Fruit fly (Drosophila melanogaster) whole organism, embryonic: ENCODE measurements around the gene Cyp4d21.

Source experiments
- Abd-B ChIP-seq: fragments of 200-800 bp; sonication (Bioruptor generic); optimal IDR thresholded peaks from 2 replicates; lab custom pipeline; 2018; ENCODE audit warnings: missing biosample characterization, mild to moderate bottlenecking, missing genetic modification characterization, moderate library complexity
- Atf-2 ChIP-seq: fragments of 200-800 bp; sonication (Bioruptor generic); optimal IDR thresholded peaks from 2 replicates; lab custom pipeline; 2016; ENCODE audit warnings: missing biosample characterization, missing genetic modification characterization
- CG1024 ChIP-seq: fragments of 200-800 bp; sonication (Bioruptor generic); IDR thresholded peaks from 2 replicates; pipeline ENCODE4 v1.3.6; 2022; ENCODE audit warnings: missing biosample characterization, missing genetic modification characterization
- CG10959 ChIP-seq: fragments of 200-800 bp; sonication (Bioruptor generic); IDR thresholded peaks from 2 replicates; pipeline ENCODE4 v1.3.6; 2022; ENCODE audit warnings: missing biosample characterization, missing genetic modification characterization
- CG12391 ChIP-seq: fragments of 200-800 bp; sonication (Bioruptor generic); optimal IDR thresholded peaks from 3 replicates; lab custom pipeline; 2018; ENCODE audit warnings: missing biosample characterization, mild to moderate bottlenecking, missing genetic modification characterization, moderate library complexity
- CG14667 ChIP-seq: fragments of 200-800 bp; sonication (Bioruptor generic); IDR thresholded peaks from 2 replicates; pipeline ENCODE4 v1.3.6; 2022; ENCODE audit warnings: missing biosample characterization, missing genetic modification characterization
- CG15696 ChIP-seq: fragments of 200-800 bp; sonication (Bioruptor generic); optimal IDR thresholded peaks from 2 replicates; lab custom pipeline; 2019; ENCODE audit warnings: missing biosample characterization, mild to moderate bottlenecking, missing genetic modification characterization, moderate library complexity
- CG17361 ChIP-seq: fragments of 200-800 bp; sonication (Bioruptor generic); IDR thresholded peaks from 3 replicates; pipeline ENCODE4 v1.3.6; 2022; ENCODE audit warnings: missing biosample characterization, missing genetic modification characterization
- CG2199 ChIP-seq: fragments of 200-800 bp; sonication (Bioruptor generic); IDR thresholded peaks from 3 replicates; pipeline ENCODE4 v1.3.6; 2022; ENCODE audit warnings: missing biosample characterization, missing genetic modification characterization
- CG2678 ChIP-seq: fragments of 200-800 bp; sonication (Bioruptor generic); optimal IDR thresholded peaks from 3 replicates; lab custom pipeline; 2019; ENCODE audit warnings: missing biosample characterization, mild to moderate bottlenecking, missing genetic modification characterization, moderate library complexity
- CG33213 ChIP-seq: fragments of 200-800 bp; sonication (Bioruptor generic); optimal IDR thresholded peaks from 3 replicates; lab custom pipeline; 2016; ENCODE audit warnings: missing biosample characterization, missing genetic modification characterization
- CG4328 ChIP-seq: fragments of 200-800 bp; sonication (Bioruptor generic); optimal IDR thresholded peaks from 3 replicates; lab custom pipeline; 2017; ENCODE audit warnings: missing biosample characterization, missing genetic modification reagents, missing genetic modification characterization
- CG4707 ChIP-seq: fragments of 200-800 bp; sonication (Bioruptor generic); optimal IDR thresholded peaks from 2 replicates; lab custom pipeline; 2018; ENCODE audit warnings: missing biosample characterization, mild to moderate bottlenecking, missing genetic modification characterization, moderate library complexity
- CG4854 ChIP-seq: fragments of 200-800 bp; sonication (Bioruptor generic); optimal IDR thresholded peaks from 2 replicates; lab custom pipeline; 2016; ENCODE audit warnings: missing biosample characterization, missing genetic modification characterization, inconsistent platforms
- CG5953 ChIP-seq: fragments of 200-800 bp; sonication (Bioruptor generic); IDR thresholded peaks from 2 replicates; pipeline ENCODE4 v1.3.6; 2022; ENCODE audit warnings: missing biosample characterization, missing genetic modification characterization
- CG6689 ChIP-seq: fragments of 200-800 bp; sonication (Bioruptor generic); IDR thresholded peaks from 2 replicates; pipeline ENCODE4 v1.3.6; 2022; ENCODE audit warnings: missing biosample characterization, missing genetic modification characterization
- CG7556 ChIP-seq: fragments of 200-800 bp; sonication (Bioruptor generic); optimal IDR thresholded peaks from 2 replicates; lab custom pipeline; 2017; ENCODE audit warnings: missing biosample characterization, mild to moderate bottlenecking, missing genetic modification characterization
- CG7745 ChIP-seq: fragments of 200-800 bp; sonication (Bioruptor generic); optimal IDR thresholded peaks from 2 replicates; lab custom pipeline; 2018; ENCODE audit warnings: missing biosample characterization, mild to moderate bottlenecking, missing genetic modification characterization, moderate library complexity
- CG7786 ChIP-seq: fragments of 200-800 bp; sonication (Bioruptor generic); optimal IDR thresholded peaks from 2 replicates; lab custom pipeline; 2016; ENCODE audit warnings: missing biosample characterization, missing genetic modification characterization
- CG9437 ChIP-seq: fragments of 200-800 bp; sonication (Bioruptor generic); optimal IDR thresholded peaks from 2 replicates; lab custom pipeline; 2018; ENCODE audit warnings: missing biosample characterization, mild to moderate bottlenecking, missing genetic modification characterization
- Chrac-16 ChIP-seq: fragments of 200-800 bp; sonication (Bioruptor generic); optimal IDR thresholded peaks from 3 replicates; lab custom pipeline; 2016; ENCODE audit warnings: missing biosample characterization, missing genetic modification characterization
- CoRest ChIP-seq: fragments of 200-800 bp; sonication (Bioruptor generic); optimal IDR thresholded peaks from 3 replicates; lab custom pipeline; 2018; ENCODE audit warnings: missing biosample characterization, mild to moderate bottlenecking, missing genetic modification characterization, moderate library complexity
- ERR ChIP-seq: fragments of 200-800 bp; sonication (Bioruptor generic); optimal IDR thresholded peaks from 2 replicates; lab custom pipeline; 2016; ENCODE audit warnings: missing biosample characterization, missing genetic modification characterization
- Gsc ChIP-seq: fragments of 200-800 bp; sonication (Bioruptor generic); IDR thresholded peaks from 2 replicates; pipeline ENCODE4 v1.3.6; 2022; ENCODE audit warnings: missing biosample characterization, missing genetic modification characterization
- H2.0 ChIP-seq: fragments of 200-800 bp; sonication (Bioruptor generic); IDR thresholded peaks from 2 replicates; pipeline ENCODE4 v1.3.6; 2022; ENCODE audit warnings: missing biosample characterization, missing genetic modification characterization
- Hr3 ChIP-seq: fragments of 200-800 bp; sonication (Bioruptor generic); optimal IDR thresholded peaks from 3 replicates; lab custom pipeline; 2016; ENCODE audit warnings: missing biosample characterization, missing genetic modification characterization
- Kr ChIP-seq: fragments of 200-800 bp; sonication (Bioruptor generic); optimal IDR thresholded peaks from 2 replicates; lab custom pipeline; 2017; ENCODE audit warnings: missing biosample characterization, mild to moderate bottlenecking, missing genetic modification characterization
- MESR4 ChIP-seq: fragments of 200-800 bp; sonication (Bioruptor generic); optimal IDR thresholded peaks from 2 replicates; lab custom pipeline; 2018; ENCODE audit warnings: missing biosample characterization, mild to moderate bottlenecking, missing genetic modification characterization, moderate library complexity
- Med ChIP-seq: fragments of 200-800 bp; sonication (Bioruptor generic); peaks from one replicate; lab custom pipeline; 2016; ENCODE audit warnings: missing biosample characterization, missing genetic modification characterization, mild to moderate bottlenecking, inconsistent platforms, moderate library complexity
- Meics ChIP-seq: fragments of 200-800 bp; sonication (Bioruptor generic); optimal IDR thresholded peaks from 2 replicates; lab custom pipeline; 2017; ENCODE audit warnings: missing biosample characterization, mild to moderate bottlenecking, missing genetic modification characterization
- Neu2 ChIP-seq: fragments of 200-800 bp; sonication (Bioruptor generic); optimal IDR thresholded peaks from 3 replicates; lab custom pipeline; 2016; ENCODE audit warnings: missing biosample characterization, missing genetic modification characterization, borderline replicate concordance
- Rx ChIP-seq: fragments of 200-800 bp; sonication (Bioruptor generic); IDR thresholded peaks from 2 replicates; pipeline ENCODE4 v1.3.6; 2022; ENCODE audit warnings: missing biosample characterization, missing genetic modification characterization
- Sox100B ChIP-seq: fragments of 200-800 bp; sonication (Bioruptor generic); optimal IDR thresholded peaks from 3 replicates; lab custom pipeline; 2018; ENCODE audit warnings: missing biosample characterization, mild to moderate bottlenecking, missing genetic modification characterization
- Spps ChIP-seq: fragments of 200-800 bp; sonication (Bioruptor generic); optimal IDR thresholded peaks from 2 replicates; lab custom pipeline; 2018; ENCODE audit warnings: missing biosample characterization, mild to moderate bottlenecking, missing genetic modification characterization
- Sry-δ ChIP-seq: fragments of 200-800 bp; sonication (Bioruptor generic); optimal IDR thresholded peaks from 2 replicates; lab custom pipeline; 2016; ENCODE audit warnings: missing biosample characterization, missing genetic modification characterization
- Taf1 ChIP-seq: fragments of 200-800 bp; sonication (Bioruptor generic); IDR thresholded peaks from 2 replicates; pipeline ENCODE4 v1.3.6; 2022; ENCODE audit warnings: missing biosample characterization, missing genetic modification characterization
- chif ChIP-seq, 2 experiments: fragments of 200-800 bp; sonication (Bioruptor generic); optimal IDR thresholded peaks; 3 replicates each; lab custom pipeline; 2016; ENCODE audit warnings: missing biosample characterization in 2 of 2, missing genetic modification characterization in 2 of 2
- chm ChIP-seq: fragments of 200-800 bp; sonication (Bioruptor generic); IDR thresholded peaks from 2 replicates; pipeline ENCODE4 v1.3.6; 2022; ENCODE audit warnings: missing biosample characterization, missing genetic modification characterization
- kah ChIP-seq: fragments of 200-800 bp; sonication (Bioruptor generic); optimal IDR thresholded peaks from 2 replicates; lab custom pipeline; 2018; ENCODE audit warnings: missing biosample characterization, mild to moderate bottlenecking, missing genetic modification characterization
- lbe ChIP-seq: fragments of 200-800 bp; sonication (Bioruptor generic); optimal IDR thresholded peaks from 2 replicates; lab custom pipeline; 2016; ENCODE audit warnings: missing biosample characterization, mild to moderate bottlenecking, missing genetic modification characterization
- lola ChIP-seq, 3 experiments: fragments of >200 bp in 2 of 3; fragments of 200-800 bp in 1 of 3; sonication (Bioruptor generic) in 1 of 3; optimal IDR thresholded peaks; 2 replicates each; lab custom pipeline; 2017 to 2019; ENCODE audit warnings: missing biosample characterization in 3 of 3, missing genetic modification characterization in 3 of 3, mild to moderate bottlenecking in 1 of 3, moderate library complexity in 1 of 3
- phol ChIP-seq: fragments of 200-800 bp; sonication (Bioruptor generic); optimal IDR thresholded peaks from 3 replicates; lab custom pipeline; 2018; ENCODE audit warnings: missing biosample characterization, mild to moderate bottlenecking, missing genetic modification characterization, moderate library complexity
- prd ChIP-seq, 3 experiments: fragments of >200 bp in 2 of 3; fragments of 200-800 bp in 1 of 3; sonication (Bioruptor generic) in 1 of 3; optimal IDR thresholded peaks in 2 of 3; IDR thresholded peaks in 1 of 3; 2 replicates in 2 of 3; 3 replicates in 1 of 3; pipeline versions ENCODE4 v1.3.6 to Lab custom; 2017 to 2022; ENCODE audit warnings: missing biosample characterization in 1 of 3, missing genetic modification characterization in 1 of 3
- repo ChIP-seq: fragments of 200-800 bp; sonication (Bioruptor generic); optimal IDR thresholded peaks from 2 replicates; lab custom pipeline; 2016; ENCODE audit warnings: missing biosample characterization, missing genetic modification characterization
- rib ChIP-seq: fragments of 200-800 bp; sonication (Bioruptor generic); IDR thresholded peaks from 2 replicates; pipeline ENCODE4 v1.3.6; 2022; ENCODE audit warnings: missing biosample characterization, missing genetic modification characterization
- sob ChIP-seq: fragments of 200-800 bp; sonication (Bioruptor generic); IDR thresholded peaks from 2 replicates; pipeline ENCODE4 v1.3.6; 2022; ENCODE audit warnings: missing biosample characterization, missing genetic modification characterization
- trem ChIP-seq: fragments of 200-800 bp; optimal IDR thresholded peaks from 3 replicates; lab custom pipeline; 2019; ENCODE audit warnings: missing biosample characterization, mild to moderate bottlenecking, missing genetic modification characterization, moderate library complexity
- twi ChIP-seq: fragments of 200-800 bp; optimal IDR thresholded peaks from 2 replicates; lab custom pipeline; 2019; ENCODE audit warnings: missing biosample characterization, mild to moderate bottlenecking, missing genetic modification characterization, moderate library complexity
- zf30C ChIP-seq: fragments of 200-800 bp; sonication (Bioruptor generic); optimal IDR thresholded peaks from 3 replicates; lab custom pipeline; 2018; ENCODE audit warnings: missing biosample characterization, mild to moderate bottlenecking, missing genetic modification characterization

The Cyp4d21 gene

DNA sequence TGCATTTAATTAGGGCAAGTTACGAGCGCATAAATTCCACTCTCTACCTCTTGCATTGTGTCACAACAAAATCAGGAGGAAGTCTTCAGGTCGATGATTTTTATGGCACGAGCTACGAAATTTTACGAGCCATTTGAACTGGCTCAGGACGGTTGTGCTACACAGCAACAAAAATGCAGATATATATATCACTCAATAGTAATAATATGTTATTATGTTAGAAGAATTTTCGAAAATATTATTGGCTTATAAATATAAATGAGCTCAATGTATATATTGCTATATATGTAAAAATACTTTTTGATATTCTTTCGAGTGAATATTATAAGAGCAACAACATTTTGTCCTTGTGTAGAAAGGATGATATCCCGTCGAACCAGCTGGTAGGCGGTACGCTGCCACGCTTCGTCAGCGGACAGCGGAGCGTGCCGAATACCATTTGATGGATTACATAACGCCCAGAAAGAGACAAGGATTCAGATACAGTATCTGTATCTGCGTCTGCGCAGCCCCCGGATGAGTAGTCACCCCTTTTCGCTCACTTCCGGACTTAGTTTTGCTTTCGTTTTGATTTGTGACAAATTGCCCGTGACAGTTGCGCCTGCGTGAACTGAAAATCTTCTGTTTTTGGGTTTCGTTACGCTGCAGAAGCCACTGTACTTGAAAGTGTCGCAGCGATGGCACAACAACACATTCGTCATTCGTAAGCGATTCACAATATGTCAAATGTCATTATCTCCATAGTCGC is 18.9 kb downstream of the Cyp4d21 start (continued):
- no peak for TF ChIP-seq Neu2 (GFP tag; lab: Kevin White, UChicago)
- TF ChIP-seq Spps (tag; lab: Kevin White, UChicago): no peak
- no peak for TF ChIP-seq kah (GFP tag; lab: Kevin White, UChicago)
- peak; percentile 26; the same call in 1 of the 2 replicates for TF ChIP-seq CG6689
- no peak for TF ChIP-seq CG2678 (tag; lab: Kevin White, UChicago)
- peak; percentile 57 for TF ChIP-seq Kr
- no peak for TF ChIP-seq Gsc
- TF ChIP-seq CG1024: no peak
- 0 out of 3 replicates have a peak, but pooled peaks have one; percentile 13 for TF ChIP-seq CG17361 (GFP tag; lab: Robert Waterston, UW)
- TF ChIP-seq CG15696 (tag; lab: Kevin White, UChicago): peak; percentile 33
- no peak for TF ChIP-seq MESR4 (GFP tag; lab: Kevin White, UChicago)
- no peak for TF ChIP-seq repo (GFP tag; lab: Kevin White, UChicago)
- no peak for TF ChIP-seq Taf1 (GFP tag; lab: Robert Waterston, UW)
- no peak for TF ChIP-seq Sry-δ (GFP tag; lab: Kevin White, UChicago)
- no peak for TF ChIP-seq CG7556 (GFP tag; lab: Kevin White, UChicago)
- TF ChIP-seq zf30C (GFP tag; lab: Kevin White, UChicago): peak; percentile 64
- no peak for TF ChIP-seq rib (GFP tag; lab: Robert Waterston, UW)
- TF ChIP-seq CG9437 (GFP tag; lab: Kevin White, UChicago): no peak
- TF ChIP-seq ERR (GFP tag; lab: Kevin White, UChicago): no peak
- no peak for TF ChIP-seq chm (GFP tag; lab: Robert Waterston, UW)
- TF ChIP-seq prd (optimal IDR thresholded peaks at IDR 0.05; lab: Kevin White, UChicago): no peak
- TF ChIP-seq prd (GFP tag; IDR thresholded peaks at IDR 0.05; lab: Robert Waterston, UW): peak; percentile 61; the same call in 2 of the 3 replicates
- TF ChIP-seq Hr3 (GFP tag; lab: Kevin White, UChicago): no peak
- no peak for TF ChIP-seq chif (GFP tag; optimal IDR thresholded peaks at IDR 0.05; lab: Kevin White, UChicago)
- no peak for TF ChIP-seq lbe (GFP tag; lab: Kevin White, UChicago)
- peak; percentile 19 for TF ChIP-seq trem
- no peak for TF ChIP-seq Sox100B (GFP tag; lab: Kevin White, UChicago)
- TF ChIP-seq CG33213 (GFP tag; lab: Kevin White, UChicago): no peak
- no peak for TF ChIP-seq Abd-B (GFP tag; lab: Kevin White, UChicago)
- TF ChIP-seq phol: peak; percentile 9
- TF ChIP-seq Med: peak; percentile 6
- no peak for TF ChIP-seq Meics (GFP tag; lab: Kevin White, UChicago)
- TF ChIP-seq CG12391 (tag; lab: Kevin White, UChicago): no peak
- TF ChIP-seq Rx (GFP tag; lab: Robert Waterston, UW): no peak
- no peak for TF ChIP-seq sob (GFP tag; lab: Robert Waterston, UW)
- no peak for TF ChIP-seq CG7745 (tag; lab: Kevin White, UChicago)
- no peak for TF ChIP-seq Atf-2 (GFP tag; lab: Kevin White, UChicago)
- no peak for TF ChIP-seq CG4707
- TF ChIP-seq CG5953 (GFP tag; lab: Robert Waterston, UW): no peak
- 0 out of 2 replicates have a peak, but pooled peaks have one; percentile 14 for TF ChIP-seq CG10959
- no peak for TF ChIP-seq twi (tag; lab: Kevin White, UChicago)
- TF ChIP-seq CG14667: no peak
- no peak for TF ChIP-seq CG7786 (GFP tag; lab: Kevin White, UChicago)
- no peak for TF ChIP-seq CG4328 (GFP tag; lab: Kevin White, UChicago)
- TF ChIP-seq CG4854 (GFP tag; lab: Kevin White, UChicago): no peak
- TF ChIP-seq lola (GFP tag; optimal IDR thresholded peaks at IDR 0.05; lab: Kevin White, UChicago): peak in 1 of 3 experiments; percentile 69
- no peak for TF ChIP-seq CoRest (tag; lab: Kevin White, UChicago)
- no peak for TF ChIP-seq Chrac-16 (GFP tag; lab: Kevin White, UChicago)
- no peak for TF ChIP-seq H2.0 (GFP tag; lab: Robert Waterston, UW)
- TF ChIP-seq CG2199 (GFP tag; lab: Robert Waterston, UW): 0 out of 3 replicates have a peak, but pooled peaks have one; percentile 46
